Worm (Caenorhabditis elegans) whole organism, early embryonic: ENCODE data around the gene clec-1.

Source experiments
- B0310.2 ChIP-seq: sonication (generic microtip); optimal IDR thresholded peaks from 2 replicates; lab custom pipeline; 2016; ENCODE audit warnings: mild to moderate bottlenecking, missing genetic modification characterization, missing compliant biosample characterization
- ama-1 ChIP-seq: fragments of 150-350 bp; optimal IDR thresholded peaks from 2 replicates; lab custom pipeline; 2014
- ceh-13 ChIP-seq: fragments of 200-800 bp; sonication (Bioruptor generic); optimal IDR thresholded peaks from 2 replicates; lab custom pipeline; 2018; ENCODE audit warnings: mild to moderate bottlenecking, missing genetic modification characterization, missing compliant biosample characterization
- flt-1 ChIP-seq: fragments of 200-800 bp; sonication (Bioruptor generic); IDR thresholded peaks from 2 replicates; pipeline ENCODE4 v1.3.6; 2022; ENCODE audit warnings: missing genetic modification characterization, missing compliant biosample characterization
- hmg-4 ChIP-seq: fragments of 200-800 bp; sonication (Bioruptor generic); optimal IDR thresholded peaks from 2 replicates; lab custom pipeline; 2018; ENCODE audit warnings: mild to moderate bottlenecking, missing genetic modification characterization, missing compliant biosample characterization
- hnd-1 ChIP-seq: sonication (generic microtip); optimal IDR thresholded peaks from 2 replicates; lab custom pipeline; 2016; ENCODE audit warnings: missing genetic modification characterization, missing compliant biosample characterization
- tbx-11 ChIP-seq: fragments of 200-800 bp; sonication (Bioruptor generic); IDR thresholded peaks from 2 replicates; pipeline ENCODE4 v1.3.6; 2022; ENCODE audit warnings: missing genetic modification characterization, missing compliant biosample characterization

- TF ChIP-seq ama-1 = no peak
- no peak for TF ChIP-seq flt-1 (GFP tag; lab: Robert Waterston, UW)
- no peak for TF ChIP-seq B0310.2
- no peak for TF ChIP-seq ceh-13
- TF ChIP-seq hnd-1 (tag; lab: Kevin White, UChicago) = no peak
- TF ChIP-seq hmg-4 (GFP tag; lab: Kevin White, UChicago) = no peak
- no peak for TF ChIP-seq tbx-11
Measured at ce11 chrV:5660604-5661209, 39.2 kb upstream of the clec-1 start, which contains the start of the genes mut-14 and C14C11.2.
